Worm (Caenorhabditis elegans): ENCODE data around the gene flp-27.

ce11 chrII:5698869-5699268 lies 18.1 kb downstream of the flp-27 start, which contains the start of the genes C25H3.10 and C25H3.1:
- no peak for TF ChIP-seq ztf-23 (GFP tag; IDR thresholded peaks at IDR 0.05)
- TF ChIP-seq med-1 (GFP tag; optimal IDR thresholded peaks at IDR 0.05; ENCODE audit: insufficient read depth), result no peak
- TF ChIP-seq flt-1 (GFP tag; IDR thresholded peaks at IDR 0.05), result no peak

Measured in whole organism, midembryonic.